Worm (Caenorhabditis elegans): ENCODE results near the gene snu-23.

snu-23 gene

ce11 chrIII:7724433-7724832, 45.5 kb downstream of the snu-23 start:
- TF ChIP-seq elt-1 (tag; optimal IDR thresholded peaks at IDR 0.05; ENCODE audit: borderline replicate concordance, insufficient read depth): no peak
- no peak for TF ChIP-seq drap-1 (GFP tag; optimal IDR thresholded peaks at IDR 0.05)
- TF ChIP-seq unc-62 (GFP tag; optimal IDR thresholded peaks at IDR 0.05): no peak
- TF ChIP-seq nhr-12 (tag; optimal IDR thresholded peaks at IDR 0.05): no peak
- TF ChIP-seq lin-32 (GFP tag; optimal IDR thresholded peaks at IDR 0.05): no peak
- TF ChIP-seq blmp-1 (tag; optimal IDR thresholded peaks at IDR 0.05): no peak
- no peak for TF ChIP-seq pha-4 (tag; optimal IDR thresholded peaks at IDR 0.05)

ce11 chrIII:7723412-7724068, 46.4 kb downstream of the snu-23 start:
- TF ChIP-seq elt-3 (tag; optimal IDR thresholded peaks at IDR 0.05) (no peak), ces-1 (GFP tag; optimal IDR thresholded peaks at IDR 0.05) (peak; percentile 97), lsy-2 (tag; optimal IDR thresholded peaks at IDR 0.05) (peak; percentile 22), nhr-237 (tag; optimal IDR thresholded peaks at IDR 0.05) (no peak), elt-1 (tag; optimal IDR thresholded peaks at IDR 0.05; ENCODE audit: borderline replicate concordance, insufficient read depth) (no peak), nhr-12 (tag; optimal IDR thresholded peaks at IDR 0.05) (no peak), zip-8 (tag; optimal IDR thresholded peaks at IDR 0.05) (no peak), ztf-11 (tag; optimal IDR thresholded peaks at IDR 0.05) (no peak)

ce11 chrIII:7722999-7723398, 46.9 kb downstream of the snu-23 start:
- TF ChIP-seq nhr-12 (tag; optimal IDR thresholded peaks at IDR 0.05) (no peak), flh-1 (GFP tag; optimal IDR thresholded peaks at IDR 0.05) (no peak), drap-1 (GFP tag; optimal IDR thresholded peaks at IDR 0.05) (no peak), hlh-1 (tag; optimal IDR thresholded peaks at IDR 0.05) (no peak), M03D4.4 (tag; optimal IDR thresholded peaks at IDR 0.05) (no peak), nhr-237 (tag; optimal IDR thresholded peaks at IDR 0.05) (no peak), pha-4 (tag; optimal IDR thresholded peaks at IDR 0.05) (no peak), snpc-4 (tag; optimal IDR thresholded peaks at IDR 0.05) (no peak), elt-1 (tag; optimal IDR thresholded peaks at IDR 0.05; ENCODE audit: borderline replicate concordance, insufficient read depth) (no peak), sem-2 (GFP tag; optimal IDR thresholded peaks at IDR 0.05) (no peak), blmp-1 (tag; optimal IDR thresholded peaks at IDR 0.05) (no peak), unc-39 (tag; optimal IDR thresholded peaks at IDR 0.05) (no peak), nhr-2 (tag; optimal IDR thresholded peaks at IDR 0.05) (no peak), mep-1 (tag; optimal IDR thresholded peaks at IDR 0.05) (no peak), nhr-28 (tag; optimal IDR thresholded peaks at IDR 0.05) (no peak), ham-2 (GFP tag; optimal IDR thresholded peaks at IDR 0.05) (no peak), unc-62 (GFP tag; optimal IDR thresholded peaks at IDR 0.05) (no peak), sptf-1 (tag; optimal IDR thresholded peaks at IDR 0.05) (no peak), ces-1 (GFP tag; optimal IDR thresholded peaks at IDR 0.05) (no peak)

- no peak for TF ChIP-seq sem-2 (GFP tag; optimal IDR thresholded peaks at IDR 0.05)
- no peak for TF ChIP-seq mep-1 (tag; optimal IDR thresholded peaks at IDR 0.05)
- TF ChIP-seq unc-120 (tag; optimal IDR thresholded peaks at IDR 0.05; ENCODE audit: poor library complexity, severe bottlenecking): no peak
- TF ChIP-seq nhr-2 (tag; optimal IDR thresholded peaks at IDR 0.05): no peak
- TF ChIP-seq elt-3 (tag; optimal IDR thresholded peaks at IDR 0.05): no peak
- TF ChIP-seq snpc-4 (tag; optimal IDR thresholded peaks at IDR 0.05): no peak
- no peak for TF ChIP-seq flh-1 (GFP tag; optimal IDR thresholded peaks at IDR 0.05)
- no peak for TF ChIP-seq nhr-12 (tag; optimal IDR thresholded peaks at IDR 0.05)
- no peak for TF ChIP-seq mls-2 (tag; optimal IDR thresholded peaks at IDR 0.05)
- TF ChIP-seq lin-13 (tag; optimal IDR thresholded peaks at IDR 0.05): no peak
- no peak for TF ChIP-seq ceh-43 (GFP tag; optimal IDR thresholded peaks at IDR 0.05)
- no peak for TF ChIP-seq blmp-1 (tag; optimal IDR thresholded peaks at IDR 0.05)
- TF ChIP-seq elt-1 (tag; optimal IDR thresholded peaks at IDR 0.05; ENCODE audit: borderline replicate concordance, insufficient read depth): no peak
- no peak for TF ChIP-seq M03D4.4 (tag; optimal IDR thresholded peaks at IDR 0.05)
- no peak for TF ChIP-seq ceh-39 (tag; optimal IDR thresholded peaks at IDR 0.05)
- TF ChIP-seq sptf-1 (tag; optimal IDR thresholded peaks at IDR 0.05): no peak
These were observed 47.5 kb downstream of the snu-23 start for ce11 chrIII:7722411-7722810.

- TF ChIP-seq drap-1 (GFP tag; optimal IDR thresholded peaks at IDR 0.05) (no peak), blmp-1 (tag; optimal IDR thresholded peaks at IDR 0.05) (no peak), mep-1 (tag; optimal IDR thresholded peaks at IDR 0.05) (no peak), lsy-2 (tag; optimal IDR thresholded peaks at IDR 0.05) (no peak), tbx-8 (GFP tag; optimal IDR thresholded peaks at IDR 0.05) (no peak), ceh-83 (GFP tag; optimal IDR thresholded peaks at IDR 0.05) (no peak), unc-62 (GFP tag; optimal IDR thresholded peaks at IDR 0.05) (no peak), lin-32 (GFP tag; optimal IDR thresholded peaks at IDR 0.05) (no peak), sem-2 (GFP tag; optimal IDR thresholded peaks at IDR 0.05) (no peak), snpc-4 (tag; optimal IDR thresholded peaks at IDR 0.05) (no peak), nhr-237 (tag; optimal IDR thresholded peaks at IDR 0.05) (no peak), nhr-12 (tag; optimal IDR thresholded peaks at IDR 0.05) (no peak), hlh-1 (tag; optimal IDR thresholded peaks at IDR 0.05) (no peak), cnd-1 (tag; optimal IDR thresholded peaks at IDR 0.05) (no peak), lin-13 (tag; optimal IDR thresholded peaks at IDR 0.05) (no peak), mls-2 (tag; optimal IDR thresholded peaks at IDR 0.05) (no peak), bed-3 (GFP tag; optimal IDR thresholded peaks at IDR 0.05) (no peak), sptf-1 (tag; optimal IDR thresholded peaks at IDR 0.05) (no peak), zip-8 (tag; optimal IDR thresholded peaks at IDR 0.05) (no peak)
These were observed 48.4 kb downstream of the snu-23 start for ce11 chrIII:7721513-7721912.
